Worm (Caenorhabditis elegans): ENCODE measurements around the gene srv-19.

DNA sequence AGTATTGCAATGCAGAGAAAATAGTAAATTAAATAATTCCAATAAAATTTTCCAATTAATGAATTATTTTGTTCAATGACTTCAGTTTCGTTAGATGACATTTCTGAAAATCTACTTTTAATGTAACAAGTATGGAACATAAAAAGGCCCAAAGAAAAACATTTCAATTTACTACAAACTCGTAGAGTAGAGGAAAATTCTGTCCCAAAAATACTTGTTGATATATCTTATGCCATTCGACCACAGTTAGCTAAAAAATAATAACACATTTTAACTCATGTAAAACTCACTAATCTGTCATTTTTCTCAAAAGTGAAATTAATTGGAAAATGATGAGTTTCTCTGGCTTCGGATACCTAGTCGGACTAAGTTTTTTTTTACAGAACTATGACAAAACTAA lies 3.5 kb upstream of the srv-19 start, which contains the start of gene srv-21:
- TF ChIP-seq lin-39 (tag; optimal IDR thresholded peaks at IDR 0.05) (no peak), zag-1 (tag; optimal IDR thresholded peaks at IDR 0.05) (no peak), alr-1 (tag; optimal IDR thresholded peaks at IDR 0.05; ENCODE audit: borderline replicate concordance) (no peak), aly-2 (tag; optimal IDR thresholded peaks at IDR 0.05) (no peak), C04F5.9 (tag; optimal IDR thresholded peaks at IDR 0.05) (no peak), nhr-237 (tag; optimal IDR thresholded peaks at IDR 0.05) (no peak), fos-1 (tag; optimal IDR thresholded peaks at IDR 0.05) (no peak), mdl-1 (tag; optimal IDR thresholded peaks at IDR 0.05) (no peak), nhr-11 (tag; optimal IDR thresholded peaks at IDR 0.05) (no peak), mef-2 (tag; optimal IDR thresholded peaks at IDR 0.05) (no peak)
